Worm (Caenorhabditis elegans): ENCODE results near the gene inx-18.

ce11 chrIV:643481-643880 lies 37.3 kb downstream of the inx-18 start:
- no peak for TF ChIP-seq ref-1 (GFP tag; conservative IDR thresholded peaks at IDR 0.05)
- no peak for TF ChIP-seq ztf-23 (GFP tag; IDR thresholded peaks at IDR 0.05)
- TF ChIP-seq tab-1 (GFP tag; IDR thresholded peaks at IDR 0.05): no peak
- no peak for TF ChIP-seq ztf-29 (GFP tag; IDR thresholded peaks at IDR 0.05)
- TF ChIP-seq cog-1 (tag; optimal IDR thresholded peaks at IDR 0.05): no peak
- no peak for TF ChIP-seq flt-1 (GFP tag; IDR thresholded peaks at IDR 0.05)
